Worm (Caenorhabditis elegans) whole organism, late embryonic: ENCODE results near the gene E04F6.9.

Source experiments
- F13H6.1 ChIP-seq: sonication (generic microtip); optimal IDR thresholded peaks from 2 replicates; lab custom pipeline; 2016; ENCODE audit warnings: missing genetic modification characterization, missing compliant biosample characterization
- ama-1 ChIP-seq: fragments of 150-350 bp; optimal IDR thresholded peaks from 2 replicates; lab custom pipeline; 2014
- dmd-4 ChIP-seq: sonication (generic microtip); optimal IDR thresholded peaks from 2 replicates; lab custom pipeline; 2016; ENCODE audit warnings: borderline replicate concordance, missing genetic modification characterization, missing compliant biosample characterization
- pax-1 ChIP-seq: fragments of 150-350 bp; optimal IDR thresholded peaks from 2 replicates; lab custom pipeline; 2014; ENCODE audit warnings: missing biosample characterization, missing genetic modification characterization
- pha-4 ChIP-seq: fragments of 150-350 bp; optimal IDR thresholded peaks from 2 replicates; lab custom pipeline; 2018; ENCODE audit warnings: missing biosample characterization, missing genetic modification reagents, missing genetic modification characterization
- ttx-3 ChIP-seq: sonication (generic microtip); optimal IDR thresholded peaks from 2 replicates; lab custom pipeline; 2016; ENCODE audit warnings: missing genetic modification reagents, missing genetic modification characterization, missing compliant biosample characterization
- unc-42 ChIP-seq: sonication (generic microtip); optimal IDR thresholded peaks from 2 replicates; lab custom pipeline; 2016; ENCODE audit warnings: missing genotype, missing genetic modification characterization, missing compliant biosample characterization
- zip-5 ChIP-seq: sonication (generic microtip); optimal IDR thresholded peaks from 2 replicates; lab custom pipeline; 2016; ENCODE audit warnings: missing genetic modification characterization, missing compliant biosample characterization

DNA sequence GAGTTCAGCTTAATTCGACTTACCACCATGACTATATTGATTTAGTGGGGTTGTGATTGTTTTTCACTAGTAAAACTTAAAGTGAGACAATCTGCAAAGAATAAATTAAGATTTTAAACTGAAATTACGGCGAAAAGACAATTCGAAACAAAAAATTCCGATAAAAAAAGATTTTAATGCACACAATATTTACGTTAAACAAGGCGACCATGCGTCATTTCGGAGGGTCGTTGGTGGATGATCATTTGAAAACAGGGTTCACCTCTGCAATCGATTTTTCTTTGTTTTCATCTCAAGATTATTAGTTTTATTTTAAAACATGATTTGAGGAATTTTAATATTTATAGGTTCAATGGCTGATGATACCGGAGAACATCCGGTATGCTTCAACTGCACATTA, 41.1 kb upstream of the E04F6.9 start, which contains the start of gene lsm-4:
- TF ChIP-seq unc-42 (tag; lab: Kevin White, UChicago), result no peak
- no peak for TF ChIP-seq F13H6.1
- TF ChIP-seq dmd-4 (tag; lab: Kevin White, UChicago), result no peak
- TF ChIP-seq zip-5, result no peak
- TF ChIP-seq pha-4 (tag; lab: Kevin White, UChicago), result no peak
- no peak for TF ChIP-seq ama-1 (lab: Kevin White, UChicago)
- TF ChIP-seq pax-1 (tag; lab: Kevin White, UChicago), result no peak
- TF ChIP-seq ttx-3 (tag; lab: Kevin White, UChicago), result no peak
